Worm (Caenorhabditis elegans): ENCODE measurements around the gene C06B3.6.

The C06B3.6 gene

ce11 chrV:13916196-13916595 is 7.4 kb upstream of the C06B3.6 start, which contains the start of gene str-252:
TSS of gene str-252 (plus strand) at chrV:13916496.
- TF ChIP-seq blmp-1 (tag; optimal IDR thresholded peaks at IDR 0.05) = no peak
- no peak for TF ChIP-seq lsy-2 (tag; optimal IDR thresholded peaks at IDR 0.05)
- no peak for TF ChIP-seq unc-39 (tag; optimal IDR thresholded peaks at IDR 0.05)
- no peak for TF ChIP-seq ceh-39 (tag; optimal IDR thresholded peaks at IDR 0.05)
- no peak for TF ChIP-seq nhr-237 (tag; optimal IDR thresholded peaks at IDR 0.05)
- TF ChIP-seq unc-120 (tag; optimal IDR thresholded peaks at IDR 0.05; ENCODE audit: poor library complexity, severe bottlenecking) = no peak
- TF ChIP-seq unc-62 (GFP tag; optimal IDR thresholded peaks at IDR 0.05) = no peak
- TF ChIP-seq lin-13 (tag; optimal IDR thresholded peaks at IDR 0.05) = no peak

- TF ChIP-seq nhr-28 (tag; optimal IDR thresholded peaks at IDR 0.05) (no peak), ceh-43 (GFP tag; optimal IDR thresholded peaks at IDR 0.05) (no peak), sem-2 (GFP tag; optimal IDR thresholded peaks at IDR 0.05) (no peak), blmp-1 (tag; optimal IDR thresholded peaks at IDR 0.05) (no peak), ztf-11 (tag; optimal IDR thresholded peaks at IDR 0.05) (no peak), unc-120 (tag; optimal IDR thresholded peaks at IDR 0.05; ENCODE audit: poor library complexity, severe bottlenecking) (no peak), zip-8 (tag; optimal IDR thresholded peaks at IDR 0.05) (no peak), flh-1 (GFP tag; optimal IDR thresholded peaks at IDR 0.05) (no peak)
These were observed 6.6 kb upstream of the C06B3.6 start, which contains the start of gene gcy-32 for ce11 chrV:13915390-13915789. TSS of gene gcy-32 (minus strand) at chrV:13915490.

- TF ChIP-seq ceh-83 (GFP tag; optimal IDR thresholded peaks at IDR 0.05) (no peak), M03D4.4 (tag; optimal IDR thresholded peaks at IDR 0.05) (no peak), mep-1 (tag; optimal IDR thresholded peaks at IDR 0.05) (no peak), drap-1 (GFP tag; optimal IDR thresholded peaks at IDR 0.05) (no peak), blmp-1 (tag; optimal IDR thresholded peaks at IDR 0.05) (no peak), mab-5 (tag; optimal IDR thresholded peaks at IDR 0.05) (no peak), nhr-76 (tag; optimal IDR thresholded peaks at IDR 0.05) (no peak), hlh-1 (tag; optimal IDR thresholded peaks at IDR 0.05) (no peak), unc-120 (tag; optimal IDR thresholded peaks at IDR 0.05; ENCODE audit: poor library complexity, severe bottlenecking) (no peak), sptf-1 (tag; optimal IDR thresholded peaks at IDR 0.05) (no peak), unc-62 (GFP tag; optimal IDR thresholded peaks at IDR 0.05) (no peak), lin-32 (GFP tag; optimal IDR thresholded peaks at IDR 0.05) (no peak), ztf-11 (tag; optimal IDR thresholded peaks at IDR 0.05) (no peak), elt-1 (tag; optimal IDR thresholded peaks at IDR 0.05; ENCODE audit: borderline replicate concordance, insufficient read depth) (no peak), nhr-28 (tag; optimal IDR thresholded peaks at IDR 0.05) (no peak), snpc-4 (tag; optimal IDR thresholded peaks at IDR 0.05) (no peak), ceh-39 (tag; optimal IDR thresholded peaks at IDR 0.05) (no peak), ceh-43 (GFP tag; optimal IDR thresholded peaks at IDR 0.05) (no peak)
These were observed 633 bp upstream of the C06B3.6 start, which contains the start of gene C06B3.7 for ce11 chrV:13909400-13909799. TSS of gene C06B3.7 (plus strand) at chrV:13909686.

DNA sequence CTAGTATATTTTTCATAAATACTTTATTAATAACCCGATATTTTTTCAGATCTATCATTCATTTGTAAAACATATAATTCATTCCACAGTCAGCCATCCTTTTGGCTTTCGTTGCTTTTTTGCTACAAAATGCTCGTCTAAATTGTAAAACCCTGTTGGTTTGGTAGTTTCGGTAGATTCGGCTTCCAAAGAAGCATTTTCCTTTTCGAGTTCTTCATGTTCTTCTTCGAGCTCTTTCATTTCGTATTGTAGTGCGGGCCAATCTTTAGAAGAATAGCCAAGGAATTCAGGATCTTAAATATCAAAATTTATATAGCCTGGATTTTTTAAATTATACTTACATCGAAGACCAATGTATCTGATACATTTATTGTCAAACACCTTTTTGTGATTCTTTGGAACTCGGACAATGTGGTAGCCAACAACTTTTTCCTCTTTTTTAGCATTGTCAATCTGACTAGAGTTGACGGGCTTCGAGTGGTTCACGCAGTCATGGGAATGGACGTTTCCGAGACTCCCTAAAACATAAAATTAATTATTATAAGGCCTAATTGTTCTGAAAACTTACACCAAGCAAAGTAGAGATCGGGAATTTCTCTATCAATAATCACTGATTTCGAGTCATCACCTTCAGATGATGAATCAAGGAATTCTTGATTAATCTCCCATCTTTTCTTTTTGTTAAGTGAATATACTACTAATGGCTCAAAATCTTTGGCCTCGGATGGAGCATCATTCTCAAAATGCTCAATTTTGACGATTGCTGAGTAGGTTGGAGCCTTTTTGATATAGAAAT is 449 bp downstream of the C06B3.6 start:
- TF ChIP-seq ceh-43 (GFP tag; optimal IDR thresholded peaks at IDR 0.05) = no peak
- TF ChIP-seq pha-4 (tag; optimal IDR thresholded peaks at IDR 0.05) = no peak
- TF ChIP-seq sptf-1 (tag; optimal IDR thresholded peaks at IDR 0.05) = no peak
- TF ChIP-seq M03D4.4 (tag; optimal IDR thresholded peaks at IDR 0.05) = no peak
- no peak for TF ChIP-seq nhr-12 (tag; optimal IDR thresholded peaks at IDR 0.05)
- no peak for TF ChIP-seq nhr-2 (tag; optimal IDR thresholded peaks at IDR 0.05)
- TF ChIP-seq flh-1 (GFP tag; optimal IDR thresholded peaks at IDR 0.05) = no peak
- no peak for TF ChIP-seq nhr-28 (tag; optimal IDR thresholded peaks at IDR 0.05)
- TF ChIP-seq lin-32 (GFP tag; optimal IDR thresholded peaks at IDR 0.05) = no peak
- TF ChIP-seq elt-1 (tag; optimal IDR thresholded peaks at IDR 0.05; ENCODE audit: borderline replicate concordance, insufficient read depth) = no peak
- TF ChIP-seq ceh-83 (GFP tag; optimal IDR thresholded peaks at IDR 0.05) = no peak
- TF ChIP-seq bed-3 (GFP tag; optimal IDR thresholded peaks at IDR 0.05) = no peak
- TF ChIP-seq unc-39 (tag; optimal IDR thresholded peaks at IDR 0.05) = no peak
- TF ChIP-seq mls-2 (tag; optimal IDR thresholded peaks at IDR 0.05) = no peak
- no peak for TF ChIP-seq elt-3 (tag; optimal IDR thresholded peaks at IDR 0.05)
- no peak for TF ChIP-seq cnd-1 (tag; optimal IDR thresholded peaks at IDR 0.05)
- TF ChIP-seq zip-8 (tag; optimal IDR thresholded peaks at IDR 0.05) = no peak
- no peak for TF ChIP-seq tbx-8 (GFP tag; optimal IDR thresholded peaks at IDR 0.05)
- no peak for TF ChIP-seq ceh-39 (tag; optimal IDR thresholded peaks at IDR 0.05)
- no peak for TF ChIP-seq lin-13 (tag; optimal IDR thresholded peaks at IDR 0.05)

All from whole organism, mixed stage, embryonic.